Fruit fly (Drosophila melanogaster) whole organism, prepupa: Measurements from ENCODE around the gene Mp.

ENCODE experiments used
- CG10669 ChIP-seq: fragments of 200-800 bp; sonication (Bioruptor generic); optimal IDR thresholded peaks from 3 replicates; lab custom pipeline; 2018; ENCODE audit warnings: missing biosample characterization, mild to moderate bottlenecking, missing genetic modification characterization, moderate library complexity
- CG34406 ChIP-seq: fragments of 200-800 bp; sonication (Bioruptor generic); optimal IDR thresholded peaks from 3 replicates; lab custom pipeline; 2016; ENCODE audit warnings: missing biosample characterization, missing genetic modification characterization
- Eip93F ChIP-seq: fragments of 200-800 bp; sonication (Bioruptor generic); optimal IDR thresholded peaks from 2 replicates; lab custom pipeline; 2016; ENCODE audit warnings: missing biosample characterization, mild to moderate bottlenecking, missing genetic modification characterization
- Lpt ChIP-seq: fragments of 200-800 bp; sonication (Bioruptor generic); optimal IDR thresholded peaks from 3 replicates; lab custom pipeline; 2016; ENCODE audit warnings: missing biosample characterization, missing genetic modification characterization
- Smox ChIP-seq: fragments of 200-800 bp; sonication (Bioruptor generic); optimal IDR thresholded peaks from 3 replicates; lab custom pipeline; 2016; ENCODE audit warnings: missing biosample characterization, missing genetic modification characterization
- achi ChIP-seq: fragments of 200-800 bp; sonication (Bioruptor generic); optimal IDR thresholded peaks from 3 replicates; lab custom pipeline; 2016; ENCODE audit warnings: missing biosample characterization, missing genetic modification characterization
- spab ChIP-seq: fragments of 200-800 bp; sonication (Bioruptor generic); optimal IDR thresholded peaks from 2 replicates; lab custom pipeline; 2017; ENCODE audit warnings: missing biosample characterization, mild to moderate bottlenecking, missing genetic modification characterization, missing genetic modification reagents

- TF ChIP-seq achi (GFP tag; lab: Kevin White, UChicago) (no peak), Eip93F (GFP tag; lab: Kevin White, UChicago) (no peak), Lpt (GFP tag; lab: Kevin White, UChicago) (no peak), CG34406 (GFP tag; lab: Kevin White, UChicago) (no peak), CG10669 (GFP tag; lab: Kevin White, UChicago) (no peak), spab (GFP tag; lab: Kevin White, UChicago) (no peak), Smox (GFP tag; lab: Kevin White, UChicago) (no peak)
Measured at dm6 chr3L:6972367-6972766, 26.3 kb upstream of the Mp start, which contains the start of gene CG10063.
